Fruit fly (Drosophila melanogaster): ENCODE data around the gene EndoGI.

dm6 chr2L:16269232-16270134, 12.0 kb downstream of the EndoGI start:
- no peak for TF ChIP-seq psq (optimal IDR thresholded peaks at IDR 0.05)
- TF ChIP-seq usp (GFP tag; optimal IDR thresholded peaks at IDR 0.05), result no peak
- peak; percentile 92 for TF ChIP-seq Dll (optimal IDR thresholded peaks at IDR 0.05)
